Fruit fly (Drosophila melanogaster): ENCODE data around the gene tim.

tim gene

DNA sequence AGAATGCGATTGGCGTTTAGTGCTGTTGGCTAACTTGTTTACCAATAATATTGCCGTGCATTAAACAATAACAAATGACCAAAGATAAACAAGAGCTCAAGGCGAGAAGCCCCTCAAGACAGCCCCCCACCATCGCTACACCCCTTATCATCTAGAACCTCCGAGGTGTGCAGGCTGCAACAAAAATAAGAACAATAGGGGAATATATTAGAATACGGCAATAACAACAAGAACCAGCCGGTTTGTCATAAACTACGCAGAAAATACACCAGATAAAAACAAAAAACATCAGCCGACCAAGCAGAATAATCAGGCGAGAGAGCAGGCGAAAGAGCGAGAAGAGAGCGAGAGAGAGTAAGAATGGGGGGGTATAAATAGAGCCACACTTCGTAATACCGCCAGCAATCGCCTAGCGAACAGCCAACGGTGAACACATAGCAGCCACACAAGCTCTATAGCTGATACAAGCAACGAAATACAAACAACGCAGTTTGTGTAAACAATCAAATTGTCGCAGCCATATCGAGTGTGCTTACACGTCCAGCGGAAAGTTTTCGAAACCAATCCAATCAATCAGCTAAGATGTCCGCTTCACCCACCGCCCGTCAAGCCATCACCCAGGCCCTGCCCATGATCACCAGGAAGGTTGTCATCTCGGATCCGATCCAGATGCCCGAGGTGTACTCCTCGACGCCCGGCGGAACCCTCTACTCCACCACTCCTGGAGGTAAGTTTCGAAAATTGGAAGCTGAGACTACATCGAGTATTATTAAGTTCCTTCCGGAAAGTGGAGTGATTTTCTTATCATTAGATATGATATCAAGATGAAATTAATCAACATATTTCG, 29.7 kb downstream of the tim start, which contains the start of gene Thor (continued):
- TF ChIP-seq CG1603 (tag; optimal IDR thresholded peaks at IDR 0.05): peak; percentile 40
- peak; percentile 80 for TF ChIP-seq CHES-1-like (GFP tag; optimal IDR thresholded peaks at IDR 0.05)
- TF ChIP-seq CG2889 (GFP tag; IDR thresholded peaks at IDR 0.05): 0 out of 3 replicates have a peak, but pooled peaks have one; percentile 9
- TF ChIP-seq Hey (tag; optimal IDR thresholded peaks at IDR 0.05): peak; percentile 75
- peak; percentile 50 for TF ChIP-seq CG10979 (tag; optimal IDR thresholded peaks at IDR 0.05)
- TF ChIP-seq CG12219 (GFP tag; optimal IDR thresholded peaks at IDR 0.05): peak; percentile 34
- TF ChIP-seq CG12659 (GFP tag; optimal IDR thresholded peaks at IDR 0.05): peak; percentile 74
- peak; percentile 50 for TF ChIP-seq CG11723 (GFP tag; optimal IDR thresholded peaks at IDR 0.05)
- peak; percentile 50 for TF ChIP-seq Atf-2 (GFP tag; optimal IDR thresholded peaks at IDR 0.05)
- TF ChIP-seq CG18011 (GFP tag; optimal IDR thresholded peaks at IDR 0.05): peak; percentile 24
- TF ChIP-seq fru (optimal IDR thresholded peaks at IDR 0.05): no peak
- peak; percentile 60 for TF ChIP-seq CG4854 (GFP tag; optimal IDR thresholded peaks at IDR 0.05)
- TF ChIP-seq fd102C (GFP tag; optimal IDR thresholded peaks at IDR 0.05): no peak
- no peak for TF ChIP-seq Dp (GFP tag; optimal IDR thresholded peaks at IDR 0.05)
- no peak for TF ChIP-seq CG2129 (GFP tag; IDR thresholded peaks at IDR 0.05; ENCODE audit: partially characterized antibody)
- peak; percentile 43 for TF ChIP-seq Mad (GFP tag; optimal IDR thresholded peaks at IDR 0.05)
- peak; percentile 45 for TF ChIP-seq D19A (tag; optimal IDR thresholded peaks at IDR 0.05)
- TF ChIP-seq CG13287 (GFP tag; IDR thresholded peaks at IDR 0.05; ENCODE audit: partially characterized antibody): peak; percentile 58
- peak; percentile 59 for TF ChIP-seq vfl (GFP tag; optimal IDR thresholded peaks at IDR 0.05)
- TF ChIP-seq crc (GFP tag; optimal IDR thresholded peaks at IDR 0.05): peak; percentile 58
- peak; percentile 78 for TF ChIP-seq HHEX (GFP tag; optimal IDR thresholded peaks at IDR 0.05)
- peak; percentile 63 for TF ChIP-seq Bdp1 (GFP tag; optimal IDR thresholded peaks at IDR 0.05)
- no peak for TF ChIP-seq Hr39 (optimal IDR thresholded peaks at IDR 0.05)
- TF ChIP-seq CG3995 (GFP tag; optimal IDR thresholded peaks at IDR 0.05): no peak
- TF ChIP-seq Chrac-16 (GFP tag; optimal IDR thresholded peaks at IDR 0.05): peak; percentile 16
- TF ChIP-seq CG9727 (GFP tag; optimal IDR thresholded peaks at IDR 0.05): peak; percentile 79
- TF ChIP-seq CG1233 (GFP tag; optimal IDR thresholded peaks at IDR 0.05): peak; percentile 70
- peak; percentile 55 for TF ChIP-seq ap (GFP tag; IDR thresholded peaks at IDR 0.05)
- peak; percentile 81 for TF ChIP-seq repo (GFP tag; optimal IDR thresholded peaks at IDR 0.05)
- TF ChIP-seq hth (optimal IDR thresholded peaks at IDR 0.05): no peak
- peak; percentile 96 for TF ChIP-seq CG13624 (GFP tag; optimal IDR thresholded peaks at IDR 0.05)
- peak; percentile 90 for TF ChIP-seq Kr (GFP tag; optimal IDR thresholded peaks at IDR 0.05)
- TF ChIP-seq CG9876 (GFP tag; optimal IDR thresholded peaks at IDR 0.05): peak; percentile 72
- 0 out of 3 replicates have a peak, but pooled peaks have one; percentile 24 for TF ChIP-seq CG17361 (GFP tag; IDR thresholded peaks at IDR 0.05)
- peak; percentile 9 for TF ChIP-seq dmrt11E (tag; optimal IDR thresholded peaks at IDR 0.05)
- TF ChIP-seq HmgZ (tag; optimal IDR thresholded peaks at IDR 0.05): peak; percentile 80
- peak; percentile 17 for TF ChIP-seq CG10565 (GFP tag; optimal IDR thresholded peaks at IDR 0.05)
- TF ChIP-seq phol (tag; optimal IDR thresholded peaks at IDR 0.05): no peak
- TF ChIP-seq wdn (GFP tag; IDR thresholded peaks at IDR 0.05): peak; percentile 68; the same call in 1 of the 2 replicates
- peak; percentile 3 for TF ChIP-seq Six4 (GFP tag; optimal IDR thresholded peaks at IDR 0.05)
- peak; percentile 12 for TF ChIP-seq Lhr (GFP tag; optimal IDR thresholded peaks at IDR 0.05)
- TF ChIP-seq Rx (GFP tag; IDR thresholded peaks at IDR 0.05): 0 out of 2 replicates have a peak, but pooled peaks have one; percentile 30
- TF ChIP-seq sug (tag; optimal IDR thresholded peaks at IDR 0.05): peak; percentile 77
- peak; percentile 66 for TF ChIP-seq Asciz (GFP tag; optimal IDR thresholded peaks at IDR 0.05)
- TF ChIP-seq zfh2 (GFP tag; optimal IDR thresholded peaks at IDR 0.05): peak; percentile 50
- TF ChIP-seq corto (GFP tag; optimal IDR thresholded peaks at IDR 0.05): no peak
- no peak for TF ChIP-seq C15 (GFP tag; IDR thresholded peaks at IDR 0.05)
- TF ChIP-seq crp (GFP tag; optimal IDR thresholded peaks at IDR 0.05): peak in 1 of 2 experiments; percentile 19
- peak; percentile 83 for TF ChIP-seq sqz (GFP tag; optimal IDR thresholded peaks at IDR 0.05)
